Worm (Caenorhabditis elegans) whole organism, young adult: Measurements from ENCODE around the gene Y55F3BL.4.

Source experiments
- F39B2.1 ChIP-seq: fragments of 200-800 bp; sonication (Bioruptor generic); IDR thresholded peaks from 2 replicates; pipeline ENCODE4 v1.3.6; 2022; ENCODE audit warnings: missing genetic modification reagents, missing genetic modification characterization, missing compliant biosample characterization
- F55B11.4 ChIP-seq: sonication (generic microtip); optimal IDR thresholded peaks from 2 replicates; lab custom pipeline; 2016; ENCODE audit warnings: missing compliant biosample characterization, missing genetic modification characterization, borderline replicate concordance; ENCODE audit not compliant: insufficient read depth
- ama-1 ChIP-seq, 3 experiments: fragments of 150-350 bp in 1 of 3; sonication (generic microtip) in 2 of 3; optimal IDR thresholded peaks; 2 replicates each; lab custom pipeline; 2014 to 2018; ENCODE audit warnings: missing biosample characterization in 2 of 3, missing genetic modification characterization in 2 of 3, missing genetic modification reagents in 2 of 3
- nfya-2 ChIP-seq: fragments of 200-800 bp; sonication (Bioruptor generic); IDR thresholded peaks from 2 replicates; pipeline ENCODE4 v1.3.6; 2022; ENCODE audit warnings: missing genetic modification reagents, missing genetic modification characterization, missing compliant biosample characterization
- pha-4 ChIP-seq: fragments of 150-350 bp; sonication (generic microtip); optimal IDR thresholded peaks from 2 replicates; lab custom pipeline; 2014; ENCODE audit warnings: missing biosample characterization, missing genetic modification reagents, missing genetic modification characterization
- snpc-4 ChIP-seq, 5 experiments: fragments of 150-350 bp in 1 of 5; sonication (generic microtip) in 4 of 5; optimal IDR thresholded peaks; 2 replicates each; lab custom pipeline; 2014 to 2018; ENCODE audit warnings: missing genetic modification characterization in 5 of 5, missing biosample characterization in 3 of 5, antibody characterized with exemption in 2 of 5, mild to moderate bottlenecking in 2 of 5, missing compliant biosample characterization in 2 of 5, missing genotype in 2 of 5, moderate library complexity in 2 of 5, missing genetic modification reagents in 1 of 5
- unc-62 ChIP-seq: fragments of 150-350 bp; optimal IDR thresholded peaks from 2 replicates; lab custom pipeline; 2014; ENCODE audit warnings: missing biosample characterization, missing genetic modification reagents, missing genetic modification characterization
- ztf-6 ChIP-seq: fragments of 200-800 bp; sonication (Bioruptor generic); IDR thresholded peaks from 2 replicates; pipeline ENCODE4 v1.3.6; 2022; ENCODE audit warnings: missing genetic modification reagents, missing genetic modification characterization, missing compliant biosample characterization

- TF ChIP-seq snpc-4 (GFP tag; optimal IDR thresholded peaks at IDR 0.05; lab: Kevin White, UChicago) (no peak), snpc-4 (tag; optimal IDR thresholded peaks at IDR 0.05; lab: Kevin White, UChicago) (no peak), F55B11.4 (tag; lab: Kevin White, UChicago) (no peak), nfya-2 (GFP tag; lab: Robert Waterston, UW) (no peak), F39B2.1 (no peak), unc-62 (no peak), ama-1 (optimal IDR thresholded peaks at IDR 0.05; lab: Kevin White, UChicago) (no peak), ama-1 (GFP tag; optimal IDR thresholded peaks at IDR 0.05; lab: Kevin White, UChicago) (no peak), pha-4 (tag; lab: Kevin White, UChicago) (no peak), ztf-6 (GFP tag; lab: Robert Waterston, UW) (no peak)
Measured at ce11 chrIV:760267-760666, 44.6 kb upstream of the Y55F3BL.4 start, which contains the start of gene gst-40.
